Worm (Caenorhabditis elegans) whole organism, late embryonic: ENCODE data around the gene F40C5.1.
"Not testable (repeated sequence)": the region's sequence is repeated elsewhere in the genome, so short reads cannot be mapped to it uniquely, and the experiment has no call there.

ENCODE experiments used
- C38D4.7 ChIP-seq: fragments of 200-800 bp; sonication (Bioruptor generic); optimal IDR thresholded peaks from 2 replicates; lab custom pipeline; 2018; ENCODE audit warnings: mild to moderate bottlenecking, missing genetic modification characterization, moderate library complexity, missing compliant biosample characterization
- F13H6.1 ChIP-seq: sonication (generic microtip); optimal IDR thresholded peaks from 2 replicates; lab custom pipeline; 2016; ENCODE audit warnings: missing genetic modification characterization, missing compliant biosample characterization
- K09A11.1 ChIP-seq: sonication (generic microtip); optimal IDR thresholded peaks from 2 replicates; lab custom pipeline; 2017; ENCODE audit warnings: antibody characterized with exemption, mild to moderate bottlenecking, missing genetic modification characterization, missing compliant biosample characterization; ENCODE audit not compliant: insufficient read depth
- Y22D7AL.16 ChIP-seq: sonication (generic microtip); optimal IDR thresholded peaks from 2 replicates; lab custom pipeline; 2016; ENCODE audit warnings: missing genetic modification characterization, missing compliant biosample characterization
- ceh-14 ChIP-seq: sonication (generic microtip); optimal IDR thresholded peaks from 2 replicates; lab custom pipeline; 2016; ENCODE audit warnings: missing genotype, missing genetic modification characterization, missing compliant biosample characterization
- ceh-22 ChIP-seq: sonication (generic microtip); optimal IDR thresholded peaks from 2 replicates; lab custom pipeline; 2017; ENCODE audit warnings: missing biosample characterization, missing genetic modification characterization
- ceh-45 ChIP-seq: fragments of 200-800 bp; sonication (Bioruptor generic); IDR thresholded peaks from 2 replicates; pipeline ENCODE4 v1.3.6; 2022; ENCODE audit warnings: missing genetic modification reagents, missing genetic modification characterization, missing compliant biosample characterization
- ceh-48 ChIP-seq: sonication (generic microtip); optimal IDR thresholded peaks from 2 replicates; lab custom pipeline; 2016; ENCODE audit warnings: missing genetic modification characterization, inconsistent platforms, missing compliant biosample characterization
- ceh-6 ChIP-seq: fragments of 200-800 bp; sonication (Bioruptor generic); optimal IDR thresholded peaks from 2 replicates; lab custom pipeline; 2018; ENCODE audit warnings: mild to moderate bottlenecking, missing genetic modification characterization, missing compliant biosample characterization
- dmd-4 ChIP-seq: sonication (generic microtip); optimal IDR thresholded peaks from 2 replicates; lab custom pipeline; 2016; ENCODE audit warnings: borderline replicate concordance, missing genetic modification characterization, missing compliant biosample characterization
- dve-1 ChIP-seq: sonication (generic microtip); optimal IDR thresholded peaks from 2 replicates; lab custom pipeline; 2017; ENCODE audit warnings: antibody characterized with exemption, mild to moderate bottlenecking, missing genetic modification characterization, missing compliant biosample characterization
- elt-4 ChIP-seq: sonication (generic microtip); optimal IDR thresholded peaks from 2 replicates; lab custom pipeline; 2016; ENCODE audit warnings: missing genetic modification characterization, missing compliant biosample characterization
- eyg-1 ChIP-seq: sonication (generic microtip); optimal IDR thresholded peaks from 2 replicates; lab custom pipeline; 2016; ENCODE audit warnings: missing genotype, missing genetic modification characterization, missing compliant biosample characterization
- fkh-10 ChIP-seq: fragments of 150-350 bp; optimal IDR thresholded peaks from 2 replicates; lab custom pipeline; 2014; ENCODE audit warnings: missing biosample characterization, missing genetic modification reagents, missing genetic modification characterization
- fkh-6 ChIP-seq: sonication (generic microtip); optimal IDR thresholded peaks from 2 replicates; lab custom pipeline; 2016; ENCODE audit warnings: missing genetic modification characterization, missing compliant biosample characterization
- gmeb-2 ChIP-seq: sonication (generic microtip); optimal IDR thresholded peaks from 2 replicates; lab custom pipeline; 2016; ENCODE audit warnings: missing genetic modification characterization, inconsistent platforms, missing compliant biosample characterization
- hlh-13 ChIP-seq: fragments of 200-800 bp; sonication (Bioruptor generic); optimal IDR thresholded peaks from 2 replicates; lab custom pipeline; 2018; ENCODE audit warnings: mild to moderate bottlenecking, missing genetic modification characterization, missing compliant biosample characterization
- hlh-30 ChIP-seq: sonication (generic microtip); optimal IDR thresholded peaks from 2 replicates; lab custom pipeline; 2017; ENCODE audit warnings: antibody characterized with exemption, missing genetic modification characterization, missing compliant biosample characterization; ENCODE audit not compliant: insufficient read depth
- hlh-6 ChIP-seq: sonication (generic microtip); optimal IDR thresholded peaks from 2 replicates; lab custom pipeline; 2016; ENCODE audit warnings: missing genotype, missing genetic modification characterization, missing compliant biosample characterization
- lim-6 ChIP-seq: sonication (generic microtip); optimal IDR thresholded peaks from 2 replicates; lab custom pipeline; 2016; ENCODE audit warnings: missing genetic modification characterization, missing compliant biosample characterization
- madf-2 ChIP-seq: sonication (generic microtip); optimal IDR thresholded peaks from 2 replicates; lab custom pipeline; 2017; ENCODE audit warnings: missing genetic modification characterization, missing compliant biosample characterization
- mec-3 ChIP-seq: sonication (generic microtip); optimal IDR thresholded peaks from 2 replicates; lab custom pipeline; 2016; ENCODE audit warnings: borderline replicate concordance, missing genetic modification characterization, missing compliant biosample characterization
- nfya-1 ChIP-seq: sonication (generic microtip); optimal IDR thresholded peaks from 2 replicates; lab custom pipeline; 2017; ENCODE audit warnings: missing genetic modification characterization, mild to moderate bottlenecking, missing compliant biosample characterization, antibody characterized with exemption, moderate library complexity
- nhr-11 ChIP-seq: fragments of 150-350 bp; optimal IDR thresholded peaks from 2 replicates; lab custom pipeline; 2014; ENCODE audit warnings: missing biosample characterization, missing genetic modification characterization
- odd-2 ChIP-seq: sonication (generic microtip); optimal IDR thresholded peaks from 2 replicates; lab custom pipeline; 2017; ENCODE audit warnings: antibody characterized with exemption, mild to moderate bottlenecking, missing genetic modification characterization, missing compliant biosample characterization
- pag-3 ChIP-seq: sonication (generic microtip); optimal IDR thresholded peaks from 2 replicates; lab custom pipeline; 2016; ENCODE audit warnings: missing compliant biosample characterization, missing genetic modification characterization, borderline replicate concordance
- pat-9 ChIP-seq: fragments of 200-800 bp; sonication (Bioruptor generic); optimal IDR thresholded peaks from 2 replicates; lab custom pipeline; 2018; ENCODE audit warnings: mild to moderate bottlenecking, missing genetic modification characterization, moderate library complexity, missing compliant biosample characterization
- pax-1 ChIP-seq: fragments of 150-350 bp; optimal IDR thresholded peaks from 2 replicates; lab custom pipeline; 2014; ENCODE audit warnings: missing biosample characterization, missing genetic modification characterization
- pqm-1 ChIP-seq: sonication (generic microtip); optimal IDR thresholded peaks from 2 replicates; lab custom pipeline; 2016; ENCODE audit warnings: missing genetic modification characterization, missing compliant biosample characterization
- pros-1 ChIP-seq: fragments of 150-350 bp; optimal IDR thresholded peaks from 2 replicates; lab custom pipeline; 2014; ENCODE audit warnings: missing biosample characterization, missing genetic modification reagents, missing genetic modification characterization
- ref-2 ChIP-seq: sonication (generic microtip); optimal IDR thresholded peaks from 2 replicates; lab custom pipeline; 2016; ENCODE audit warnings: missing genetic modification characterization, missing compliant biosample characterization
- sox-2 ChIP-seq: fragments of 200-800 bp; sonication (Bioruptor generic); IDR thresholded peaks from 2 replicates; pipeline ENCODE4 v1.3.6; 2022; ENCODE audit warnings: missing genetic modification reagents, missing genetic modification characterization, missing compliant biosample characterization
- tbx-7 ChIP-seq: sonication (generic microtip); optimal IDR thresholded peaks from 2 replicates; lab custom pipeline; 2016; ENCODE audit warnings: missing genotype, missing genetic modification characterization, missing compliant biosample characterization
- ttx-3 ChIP-seq: sonication (generic microtip); optimal IDR thresholded peaks from 2 replicates; lab custom pipeline; 2016; ENCODE audit warnings: missing genetic modification reagents, missing genetic modification characterization, missing compliant biosample characterization
- unc-3 ChIP-seq, 2 experiments: fragments of 200-800 bp in 1 of 2; sonication (Bioruptor generic) in 1 of 2; sonication (generic microtip) in 1 of 2; conservative IDR thresholded peaks in 1 of 2; optimal IDR thresholded peaks in 1 of 2; 2 replicates each; pipeline versions ENCODE4 v1.3.6 to Lab custom; 2016 to 2022; ENCODE audit warnings: missing compliant biosample characterization in 2 of 2, missing genetic modification characterization in 2 of 2, missing genetic modification reagents in 1 of 2
- unc-42 ChIP-seq: sonication (generic microtip); optimal IDR thresholded peaks from 2 replicates; lab custom pipeline; 2016; ENCODE audit warnings: missing genotype, missing genetic modification characterization, missing compliant biosample characterization
- unc-55 ChIP-seq: sonication (generic microtip); optimal IDR thresholded peaks from 2 replicates; lab custom pipeline; 2017; ENCODE audit warnings: missing biosample characterization, missing genetic modification reagents, missing genetic modification characterization
- ztf-16 ChIP-seq: sonication (generic microtip); optimal IDR thresholded peaks from 2 replicates; lab custom pipeline; 2017; ENCODE audit warnings: missing genetic modification characterization, missing compliant biosample characterization

Gene F40C5.1

DNA sequence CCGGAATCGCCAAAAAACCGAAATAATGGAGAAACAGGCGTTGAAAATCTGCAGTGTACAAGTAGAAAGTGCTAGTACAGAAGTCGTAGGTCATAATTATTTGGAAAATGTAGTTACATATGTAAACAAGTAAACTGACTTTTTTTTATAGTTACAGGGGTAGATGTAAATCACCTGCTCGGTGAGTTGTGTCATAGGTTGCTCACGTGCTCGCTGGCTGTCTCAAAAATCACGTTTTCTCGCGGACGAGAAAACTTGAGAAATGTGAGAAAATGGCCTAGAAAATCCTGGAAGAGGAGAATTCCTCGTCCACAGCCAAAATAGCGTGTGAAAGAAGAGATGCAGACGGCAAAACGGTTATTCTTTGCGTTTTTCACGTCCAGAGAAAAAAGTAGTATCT is 24.5 kb downstream of the F40C5.1 start, which contains the start of gene srh-212:
Gene srh-212 (minus strand): TSS at position 101 of the 400 bp plus-strand sequence.
- not testable (repeated sequence) for TF ChIP-seq hlh-30 (tag; lab: Kevin White, UChicago); ztf-16 (tag; lab: Kevin White, UChicago); sox-2 (GFP tag; lab: Robert Waterston, UW)

DNA sequence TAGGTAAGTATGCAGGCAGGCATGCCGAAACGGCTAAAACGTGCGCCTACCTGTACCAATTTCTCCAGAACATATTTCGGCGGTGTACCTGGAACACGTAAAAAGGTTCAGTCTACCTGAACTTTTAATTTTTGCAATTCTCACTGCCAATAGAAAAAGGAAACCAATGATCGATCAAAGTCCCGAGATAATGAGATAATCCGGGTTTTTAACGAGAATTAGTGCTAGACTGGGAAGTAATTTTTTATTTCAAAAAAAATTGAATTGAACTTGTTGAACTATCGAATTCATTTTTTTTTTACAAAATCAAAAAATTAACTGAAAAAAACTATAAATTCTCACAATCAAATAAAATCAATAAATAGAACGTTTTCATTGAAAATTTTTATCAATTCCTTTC is 28.1 kb downstream of the F40C5.1 start, which contains the start of gene T22F3.7:
Gene T22F3.7 (minus strand): TSS at position 101 of the 400 bp plus-strand sequence.
- TF ChIP-seq nfya-1 (tag; lab: Kevin White, UChicago) (no peak), ceh-14 (tag; lab: Kevin White, UChicago) (no peak), tbx-7 (no peak), F13H6.1 (no peak), unc-42 (no peak), pros-1 (tag; lab: Kevin White, UChicago) (no peak)

DNA sequence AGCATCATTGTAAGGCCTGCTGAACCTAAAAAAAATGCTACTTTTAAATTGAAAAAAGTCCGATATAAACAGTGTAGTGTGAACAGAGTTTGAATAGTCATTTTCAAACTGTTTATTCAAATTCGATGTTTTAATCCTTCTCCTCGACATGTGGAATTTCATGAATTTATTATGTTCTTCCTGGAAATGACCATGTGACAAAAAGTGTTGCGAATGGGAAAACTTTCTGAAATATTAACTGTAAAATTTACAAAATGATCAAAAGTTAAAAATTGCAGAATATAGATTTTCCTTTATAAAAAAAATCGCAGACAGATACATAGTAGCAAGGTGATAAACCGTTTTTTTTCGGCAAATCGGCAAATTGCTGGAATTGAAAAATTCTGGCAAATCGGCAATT is 32.8 kb downstream of the F40C5.1 start, which contains the start of gene T22F3.8:
Gene T22F3.8 (minus strand): TSS at position 101 of the 400 bp plus-strand sequence.
- TF ChIP-seq K09A11.1 (tag; lab: Kevin White, UChicago) (no peak), odd-2 (tag; lab: Kevin White, UChicago) (no peak), fkh-6 (tag; lab: Kevin White, UChicago) (no peak), fkh-10 (GFP tag; lab: Kevin White, UChicago) (no peak), unc-55 (GFP tag; lab: Kevin White, UChicago) (no peak), hlh-6 (tag; lab: Kevin White, UChicago) (no peak), unc-42 (no peak), mec-3 (no peak), F13H6.1 (no peak), ceh-45 (GFP tag; lab: Robert Waterston, UW) (no peak), dmd-4 (tag; lab: Kevin White, UChicago) (no peak), pax-1 (tag; lab: Kevin White, UChicago) (no peak)
- TF ChIP-seq, all 69 proteins: peak for 0

DNA sequence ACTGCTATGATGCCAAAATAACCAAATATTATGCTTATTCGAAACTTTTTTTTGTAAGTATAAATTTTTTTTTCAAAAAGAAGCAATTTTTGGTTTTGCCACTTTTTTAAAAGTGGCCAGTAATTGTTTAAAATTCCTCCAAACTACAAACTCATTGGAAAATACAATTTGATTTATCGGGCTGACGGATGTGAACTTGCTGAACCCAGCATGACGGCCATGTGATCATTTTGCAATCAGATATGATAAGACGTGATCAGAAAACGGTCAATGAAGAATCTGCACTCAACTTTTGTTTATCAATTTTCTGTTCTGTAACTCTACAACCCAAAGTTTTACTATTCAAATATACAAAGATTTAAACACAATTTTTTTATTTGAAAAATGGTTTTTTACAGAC is 33.9 kb downstream of the F40C5.1 start:
- TF ChIP-seq ref-2, result no peak
- no peak for TF ChIP-seq ceh-48 (tag; lab: Kevin White, UChicago)
- TF ChIP-seq eyg-1 (tag; lab: Kevin White, UChicago), result no peak
- TF ChIP-seq madf-2 (tag; lab: Kevin White, UChicago), result no peak
- TF ChIP-seq pqm-1 (tag; lab: Kevin White, UChicago), result no peak
- no peak for TF ChIP-seq ztf-16 (tag; lab: Kevin White, UChicago)
- no peak for TF ChIP-seq odd-2 (tag; lab: Kevin White, UChicago)
- no peak for TF ChIP-seq C38D4.7 (GFP tag; lab: Kevin White, UChicago)
- no peak for TF ChIP-seq pag-3 (tag; lab: Kevin White, UChicago)
- no peak for TF ChIP-seq sox-2 (GFP tag; lab: Robert Waterston, UW)
- no peak for TF ChIP-seq nhr-11 (tag; lab: Kevin White, UChicago)
- TF ChIP-seq dmd-4 (tag; lab: Kevin White, UChicago), result no peak
- no peak for TF ChIP-seq hlh-13 (GFP tag; lab: Kevin White, UChicago)
- TF ChIP-seq lim-6, result no peak

DNA sequence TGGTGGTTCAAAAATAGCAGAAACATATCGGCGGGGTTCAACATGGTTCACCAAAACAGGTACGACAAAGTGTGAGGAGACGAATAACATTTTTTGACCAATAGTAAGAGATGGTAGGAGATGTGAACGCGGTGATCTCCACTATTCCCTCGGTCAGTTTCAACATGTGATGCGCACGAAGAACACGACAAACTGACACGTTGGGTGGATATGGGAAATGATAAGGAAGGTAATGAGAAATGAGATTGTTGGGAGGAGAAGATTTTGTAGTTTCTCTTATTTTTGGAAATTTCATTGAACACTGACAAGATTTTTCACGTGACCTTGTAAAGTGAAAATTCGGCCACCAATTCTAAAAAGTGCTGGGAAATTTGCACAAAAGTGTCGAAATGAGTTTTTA is 38.2 kb downstream of the F40C5.1 start:
- no peak for TF ChIP-seq ceh-22 (tag; lab: Kevin White, UChicago)
- TF ChIP-seq ttx-3, result no peak
- no peak for TF ChIP-seq ceh-6 (GFP tag; lab: Kevin White, UChicago)
- TF ChIP-seq hlh-30 (tag; lab: Kevin White, UChicago), result no peak
- no peak for TF ChIP-seq dve-1 (tag; lab: Kevin White, UChicago)
- TF ChIP-seq elt-4, result no peak
- TF ChIP-seq Y22D7AL.16, result no peak
- TF ChIP-seq F13H6.1, result no peak
- no peak for TF ChIP-seq ztf-16 (tag; lab: Kevin White, UChicago)
- TF ChIP-seq pat-9 (tag; lab: Kevin White, UChicago), result no peak
- TF ChIP-seq unc-3 (GFP tag; conservative IDR thresholded peaks at IDR 0.05; lab: Robert Waterston, UW), result no peak
- TF ChIP-seq unc-3 (tag; optimal IDR thresholded peaks at IDR 0.05; lab: Kevin White, UChicago), result no peak
- no peak for TF ChIP-seq odd-2 (tag; lab: Kevin White, UChicago)
- TF ChIP-seq gmeb-2 (tag; lab: Kevin White, UChicago), result no peak
- no peak for TF ChIP-seq fkh-6 (tag; lab: Kevin White, UChicago)
- TF ChIP-seq, all 69 proteins: peak for 0
